Worm (Caenorhabditis elegans) whole organism, L2 larva: Measurements from ENCODE around the gene F40G9.7.
A peak's percentile ranks its signal among the peaks of the same experiment; 100 is the strongest.

Source experiments
- F13H6.1 ChIP-seq: sonication (generic microtip); optimal IDR thresholded peaks from 2 replicates; lab custom pipeline; 2016; ENCODE audit warnings: missing genetic modification characterization, missing compliant biosample characterization
- R02D3.7 ChIP-seq: fragments of 150-350 bp; optimal IDR thresholded peaks from 2 replicates; lab custom pipeline; 2014; ENCODE audit warnings: missing biosample characterization, missing genetic modification characterization
- Y55F3AM.14 ChIP-seq: fragments of 200-800 bp; sonication (Bioruptor generic); optimal IDR thresholded peaks from 2 replicates; lab custom pipeline; 2018; ENCODE audit warnings: mild to moderate bottlenecking, missing genetic modification characterization, missing compliant biosample characterization
- aly-2 ChIP-seq: fragments of 150-350 bp; optimal IDR thresholded peaks from 2 replicates; lab custom pipeline; 2014; ENCODE audit warnings: missing biosample characterization, missing genetic modification characterization
- ama-1 ChIP-seq: fragments of 150-350 bp; optimal IDR thresholded peaks from 2 replicates; lab custom pipeline; 2018; ENCODE audit warnings: inconsistent platforms
- ceh-16 ChIP-seq: fragments of 150-350 bp; optimal IDR thresholded peaks from 2 replicates; lab custom pipeline; 2014; ENCODE audit warnings: missing biosample characterization, missing genetic modification characterization
- ceh-82 ChIP-seq: fragments of 150-350 bp; optimal IDR thresholded peaks from 2 replicates; lab custom pipeline; 2014; ENCODE audit warnings: missing biosample characterization, missing genetic modification characterization
- crh-2 ChIP-seq: sonication (generic microtip); optimal IDR thresholded peaks from 2 replicates; lab custom pipeline; 2017; ENCODE audit warnings: missing biosample characterization, missing genetic modification characterization
- dmd-4 ChIP-seq: sonication (generic microtip); optimal IDR thresholded peaks from 2 replicates; lab custom pipeline; 2017; ENCODE audit warnings: missing biosample characterization, missing genetic modification characterization
- egl-27 ChIP-seq: sonication (generic microtip); optimal IDR thresholded peaks from 3 replicates; lab custom pipeline; 2017; ENCODE audit warnings: missing biosample characterization, missing genetic modification reagents, missing genetic modification characterization
- elt-1 ChIP-seq: fragments of 150-350 bp; optimal IDR thresholded peaks from 2 replicates; lab custom pipeline; 2014; ENCODE audit warnings: missing biosample characterization, missing genetic modification characterization
- elt-3 ChIP-seq: sonication (generic microtip); optimal IDR thresholded peaks from 2 replicates; lab custom pipeline; 2017; ENCODE audit warnings: missing biosample characterization, missing genetic modification characterization
- fos-1 ChIP-seq: fragments of 150-350 bp; optimal IDR thresholded peaks from 2 replicates; lab custom pipeline; 2014; ENCODE audit warnings: missing biosample characterization, missing genetic modification characterization
- lin-13 ChIP-seq: fragments of 150-350 bp; optimal IDR thresholded peaks from 2 replicates; lab custom pipeline; 2014; ENCODE audit warnings: missing biosample characterization, missing genetic modification reagents, missing genetic modification characterization
- lsy-2 ChIP-seq, 2 experiments: fragments of 150-350 bp in 1 of 2; sonication (generic microtip) in 1 of 2; optimal IDR thresholded peaks; 2 replicates each; lab custom pipeline; 2014 to 2017; ENCODE audit warnings: missing biosample characterization in 2 of 2, missing genetic modification characterization in 2 of 2
- mdl-1 ChIP-seq, 2 experiments: fragments of 150-350 bp in 1 of 2; sonication (generic microtip) in 1 of 2; optimal IDR thresholded peaks; 2 replicates each; lab custom pipeline; 2017; ENCODE audit warnings: missing biosample characterization in 2 of 2, missing genetic modification characterization in 2 of 2
- nhr-10 ChIP-seq: sonication (generic microtip); optimal IDR thresholded peaks from 2 replicates; lab custom pipeline; 2017; ENCODE audit warnings: missing biosample characterization, missing genetic modification characterization
- nhr-11 ChIP-seq: fragments of 150-350 bp; optimal IDR thresholded peaks from 2 replicates; lab custom pipeline; 2014; ENCODE audit warnings: missing biosample characterization, missing genetic modification characterization
- nhr-21 ChIP-seq: fragments of 150-350 bp; optimal IDR thresholded peaks from 2 replicates; lab custom pipeline; 2014; ENCODE audit warnings: missing biosample characterization, missing genetic modification characterization
- nhr-23 ChIP-seq: fragments of 150-350 bp; optimal IDR thresholded peaks from 2 replicates; lab custom pipeline; 2014; ENCODE audit warnings: missing biosample characterization, missing genetic modification reagents, missing genetic modification characterization
- nhr-25 ChIP-seq: fragments of 150-350 bp; sonication (generic microtip); optimal IDR thresholded peaks from 3 replicates; lab custom pipeline; 2014; ENCODE audit warnings: missing biosample characterization, missing genetic modification characterization
- nhr-77 ChIP-seq: fragments of 150-350 bp; optimal IDR thresholded peaks from 2 replicates; lab custom pipeline; 2014; ENCODE audit warnings: missing biosample characterization, missing genetic modification characterization
- peb-1 ChIP-seq: fragments of 150-350 bp; optimal IDR thresholded peaks from 2 replicates; lab custom pipeline; 2014; ENCODE audit warnings: missing biosample characterization, missing genetic modification characterization
- skn-1 ChIP-seq: sonication (generic microtip); optimal IDR thresholded peaks from 2 replicates; lab custom pipeline; 2017; ENCODE audit warnings: missing biosample characterization, missing genetic modification characterization
- sma-3 ChIP-seq: sonication (generic microtip); optimal IDR thresholded peaks from 2 replicates; lab custom pipeline; 2016; ENCODE audit warnings: missing genetic modification reagents, missing genetic modification characterization, missing compliant biosample characterization
- sma-9 ChIP-seq, 2 experiments: fragments of 150-350 bp in 1 of 2; sonication (generic microtip) in 1 of 2; optimal IDR thresholded peaks; 2 replicates each; lab custom pipeline; 2014 to 2016; ENCODE audit warnings: missing genetic modification characterization in 2 of 2, mild to moderate bottlenecking in 1 of 2, missing biosample characterization in 1 of 2, missing compliant biosample characterization in 1 of 2, missing genetic modification reagents in 1 of 2, moderate library complexity in 1 of 2
- snpc-4 ChIP-seq: fragments of 150-350 bp; optimal IDR thresholded peaks from 2 replicates; lab custom pipeline; 2014; ENCODE audit warnings: missing biosample characterization, missing genetic modification characterization
- zag-1 ChIP-seq: fragments of 150-350 bp; optimal IDR thresholded peaks from 2 replicates; lab custom pipeline; 2014; ENCODE audit warnings: missing biosample characterization, missing genetic modification characterization
- ztf-1 ChIP-seq: fragments of 200-800 bp; sonication (Bioruptor generic); conservative IDR thresholded peaks from 2 replicates; pipeline ENCODE4 v1.3.6; 2022; ENCODE audit warnings: missing genetic modification characterization, missing compliant biosample characterization
- ztf-11 ChIP-seq: sonication (generic microtip); optimal IDR thresholded peaks from 2 replicates; lab custom pipeline; 2017; ENCODE audit warnings: missing biosample characterization, missing genetic modification characterization
- ztf-4 ChIP-seq: fragments of 150-350 bp; optimal IDR thresholded peaks from 2 replicates; lab custom pipeline; 2014; ENCODE audit warnings: missing biosample characterization, missing genetic modification characterization

Gene F40G9.7

DNA sequence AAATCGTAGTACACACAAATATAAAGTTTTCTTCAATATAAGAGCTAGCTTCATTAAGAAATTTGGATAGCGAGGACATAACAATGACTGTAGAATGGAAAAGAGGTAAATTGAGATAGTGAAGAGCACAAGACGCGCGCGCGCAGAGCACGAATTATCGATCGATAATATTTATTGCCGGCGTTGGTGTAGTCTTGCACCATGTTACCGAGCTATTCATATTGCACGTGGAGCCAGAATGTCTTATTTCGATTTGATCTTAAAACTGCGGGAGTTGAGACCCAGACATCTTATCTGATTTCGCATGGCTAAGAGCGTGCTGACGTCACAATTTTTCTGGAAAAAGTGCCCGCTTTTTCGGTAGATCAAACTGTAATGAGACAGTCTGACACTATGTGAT is 4.0 kb downstream of the F40G9.7 start, which contains the start of gene F40G9.18:
TSS of gene F40G9.18 (minus strand) at position 101 of the 400 bp plus-strand sequence.
- TF ChIP-seq nhr-25 (tag; lab: Kevin White, UChicago), result no peak
- TF ChIP-seq zag-1 (tag; lab: Kevin White, UChicago), result no peak
- TF ChIP-seq nhr-10, result no peak
- TF ChIP-seq ceh-16 (tag; lab: Kevin White, UChicago), result no peak
- no peak for TF ChIP-seq snpc-4
- TF ChIP-seq dmd-4 (tag; lab: Kevin White, UChicago), result no peak
- no peak for TF ChIP-seq ceh-82 (tag; lab: Kevin White, UChicago)

DNA sequence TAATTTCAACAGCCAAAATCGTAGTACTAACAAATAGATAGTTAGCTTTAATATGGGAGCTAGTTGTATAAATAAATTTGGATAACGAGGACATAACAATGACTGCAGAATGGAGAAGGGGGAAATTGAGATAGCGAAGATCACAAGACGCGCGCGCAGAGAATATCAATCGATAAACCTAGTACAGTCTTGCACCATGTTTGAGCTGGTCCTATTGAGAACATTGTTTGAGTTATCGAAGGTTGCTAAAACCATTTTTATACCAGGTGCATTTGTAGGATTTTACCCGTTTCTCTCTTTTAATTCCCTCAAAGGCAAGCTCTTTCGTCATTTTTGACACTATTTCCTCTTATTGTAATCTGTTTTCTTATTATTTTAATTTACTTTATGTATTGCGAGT is 6.1 kb downstream of the F40G9.7 start, which contains the start of the genes F40G9.9 and F40G9.12:
TSS of gene F40G9.9 (minus strand) at position 101 of the 400 bp plus-strand sequence.
TSS of gene F40G9.12 (plus strand) at position 231 of the 400 bp plus-strand sequence.
- TF ChIP-seq ama-1 (lab: Kevin White, UChicago) (no peak), ztf-4 (tag; lab: Kevin White, UChicago) (no peak), sma-3 (GFP tag; lab: Kevin White, UChicago) (no peak), sma-9 (GFP tag; optimal IDR thresholded peaks at IDR 0.05; lab: Kevin White, UChicago) (no peak), sma-9 (tag; optimal IDR thresholded peaks at IDR 0.05; lab: Kevin White, UChicago) (no peak), nhr-77 (tag; lab: Kevin White, UChicago) (no peak), crh-2 (no peak), aly-2 (tag; lab: Kevin White, UChicago) (no peak), mdl-1 (tag; optimal IDR thresholded peaks at IDR 0.05; lab: Kevin White, UChicago) (no peak)
- TF ChIP-seq, all 48 proteins: peak for 0

DNA sequence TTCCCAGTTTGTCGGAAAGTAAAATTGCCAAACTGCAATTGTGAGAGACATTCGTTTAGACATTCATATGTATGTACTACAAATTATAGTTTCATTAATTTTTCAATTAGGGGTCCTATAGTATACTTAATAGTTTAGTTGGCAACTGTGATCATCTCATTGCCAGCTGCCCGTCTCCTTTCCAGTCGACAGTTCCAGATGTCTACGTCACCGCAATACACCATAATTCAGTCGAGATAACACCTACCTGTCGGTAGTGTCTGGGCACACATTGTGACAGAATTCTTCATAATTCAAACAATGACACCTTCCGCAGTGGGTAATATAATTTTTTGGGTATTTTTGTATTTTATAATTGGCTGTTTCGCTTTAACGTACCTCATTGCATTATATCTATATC is 8.0 kb downstream of the F40G9.7 start, which contains the start of gene F40G9.19:
TSS of gene F40G9.19 (plus strand) at position 301 of the 400 bp plus-strand sequence.
- TF ChIP-seq zag-1 (tag; lab: Kevin White, UChicago), result no peak
- TF ChIP-seq ztf-1, result no peak
- no peak for TF ChIP-seq F13H6.1 (tag; lab: Kevin White, UChicago)
- no peak for TF ChIP-seq nhr-23 (tag; lab: Kevin White, UChicago)
- TF ChIP-seq R02D3.7 (tag; lab: Kevin White, UChicago), result no peak
- TF ChIP-seq lsy-2 (tag; optimal IDR thresholded peaks at IDR 0.05; lab: Kevin White, UChicago), result no peak
- no peak for TF ChIP-seq mdl-1 (tag; optimal IDR thresholded peaks at IDR 0.05; lab: Kevin White, UChicago)
- TF ChIP-seq nhr-21 (tag; lab: Kevin White, UChicago), result no peak
- no peak for TF ChIP-seq skn-1
- no peak for TF ChIP-seq nhr-77 (tag; lab: Kevin White, UChicago)
- TF ChIP-seq ztf-11 (tag; lab: Kevin White, UChicago), result no peak
- TF ChIP-seq dmd-4 (tag; lab: Kevin White, UChicago), result no peak
- TF ChIP-seq egl-27, result no peak
- no peak for TF ChIP-seq ztf-4 (tag; lab: Kevin White, UChicago)

DNA sequence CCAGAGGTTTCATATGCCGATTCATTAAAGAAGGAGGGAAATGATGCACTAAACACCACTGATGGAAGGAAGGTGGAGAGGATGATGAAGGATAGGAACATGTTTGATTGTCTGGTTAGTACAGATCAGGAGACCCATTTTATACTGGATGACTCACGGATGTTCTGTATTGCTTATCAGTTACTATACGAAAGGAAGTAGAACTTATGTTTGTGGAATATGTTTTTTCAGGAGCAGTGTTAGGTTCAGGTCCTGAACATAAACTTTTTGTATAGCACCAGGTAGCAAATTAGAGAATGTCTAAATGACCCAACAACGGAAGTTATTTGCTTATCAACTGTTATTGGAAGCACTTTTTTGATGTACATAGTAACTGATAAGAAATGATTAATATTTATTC is 10.2 kb downstream of the F40G9.7 start, which contains the start of gene clec-148:
TSS of gene clec-148 (minus strand) at position 101 of the 400 bp plus-strand sequence.
- TF ChIP-seq elt-1 (tag; lab: Kevin White, UChicago) (no peak), fos-1 (peak; percentile 53)

DNA sequence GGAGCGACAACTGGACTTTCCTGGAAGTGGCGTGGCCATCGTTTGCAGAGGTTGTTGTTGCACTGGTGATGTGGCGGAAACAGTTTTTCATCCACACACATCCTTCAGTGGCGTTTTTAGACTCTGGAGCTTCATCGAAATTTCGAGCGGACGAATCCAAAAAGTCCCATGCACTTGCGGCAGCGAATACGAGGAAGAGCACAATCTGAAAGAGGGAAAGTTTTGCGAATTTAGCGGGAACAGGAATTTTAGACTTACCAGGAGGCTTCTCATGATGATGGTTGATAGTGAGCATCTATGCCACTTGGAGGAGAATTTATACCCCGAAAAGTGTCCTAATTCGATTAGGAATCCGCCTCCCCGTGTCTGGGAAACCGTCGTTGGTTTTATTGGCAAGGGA is 12.2 kb downstream of the F40G9.7 start, which contains the start of gene F40G9.14:
TSS of gene F40G9.14 (minus strand) at position 101 of the 400 bp plus-strand sequence.
- TF ChIP-seq ama-1 (lab: Kevin White, UChicago) (no peak), F13H6.1 (tag; lab: Kevin White, UChicago) (no peak)

DNA sequence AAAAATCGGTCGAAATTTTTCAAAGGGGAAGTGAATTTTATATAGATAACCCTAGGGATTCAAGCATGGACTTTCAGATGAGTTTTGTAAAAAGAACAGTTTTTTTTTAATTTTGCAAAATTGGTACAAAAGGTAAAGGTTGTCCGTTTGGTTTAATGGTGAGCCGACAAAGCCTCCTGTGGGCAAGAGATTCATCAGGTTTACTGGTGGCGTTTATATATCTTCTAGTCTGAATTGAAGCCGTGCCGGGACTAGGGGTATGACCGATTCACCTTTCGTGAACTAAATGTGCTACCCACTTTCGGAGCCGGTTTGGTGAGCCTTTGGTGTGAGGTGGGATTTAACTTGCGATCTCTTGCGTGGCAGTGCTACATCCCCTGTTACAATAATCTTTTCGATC is 12.6 kb downstream of the F40G9.7 start:
- TF ChIP-seq lin-13 (GFP tag; lab: Kevin White, UChicago), result no peak
- no peak for TF ChIP-seq ztf-4 (tag; lab: Kevin White, UChicago)
- no peak for TF ChIP-seq ztf-1
- no peak for TF ChIP-seq ceh-16 (tag; lab: Kevin White, UChicago)
- TF ChIP-seq nhr-11, result no peak
- no peak for TF ChIP-seq elt-3 (tag; lab: Kevin White, UChicago)
- no peak for TF ChIP-seq aly-2 (tag; lab: Kevin White, UChicago)
- TF ChIP-seq zag-1 (tag; lab: Kevin White, UChicago), result no peak
- TF ChIP-seq Y55F3AM.14, result no peak
- TF ChIP-seq nhr-77 (tag; lab: Kevin White, UChicago), result no peak
- no peak for TF ChIP-seq ama-1 (lab: Kevin White, UChicago)
- TF ChIP-seq peb-1 (tag; lab: Kevin White, UChicago), result no peak
